Worm (Caenorhabditis elegans): ENCODE results near the gene C07D10.6.

ce11 chrII:7343668-7344067 lies 35.5 kb upstream of the C07D10.6 start:
- TF ChIP-seq pag-3 (tag; optimal IDR thresholded peaks at IDR 0.05; ENCODE audit: borderline replicate concordance) (no peak), hlh-13 (GFP tag; optimal IDR thresholded peaks at IDR 0.05) (no peak), pqm-1 (tag; optimal IDR thresholded peaks at IDR 0.05) (no peak), pax-1 (tag; optimal IDR thresholded peaks at IDR 0.05) (no peak)
